Worm (Caenorhabditis elegans) whole organism, L1 larva: ENCODE data around the gene mlc-7.

Source experiments
- F16B12.6 ChIP-seq: fragments of 150-350 bp; optimal IDR thresholded peaks from 2 replicates; lab custom pipeline; 2014; ENCODE audit warnings: missing biosample characterization, missing genetic modification characterization
- Y116A8C.19 ChIP-seq: sonication (generic microtip); optimal IDR thresholded peaks from 2 replicates; lab custom pipeline; 2016; ENCODE audit warnings: missing compliant biosample characterization, missing genetic modification characterization, borderline replicate concordance
- blmp-1 ChIP-seq: fragments of 150-350 bp; optimal IDR thresholded peaks from 2 replicates; lab custom pipeline; 2014; ENCODE audit warnings: missing biosample characterization, missing genetic modification characterization
- ceh-82 ChIP-seq, 3 experiments: fragments of 150-350 bp in 1 of 3; sonication (generic microtip) in 2 of 3; optimal IDR thresholded peaks; 2 replicates each; lab custom pipeline; 2014 to 2017; ENCODE audit warnings: missing biosample characterization in 3 of 3, missing genetic modification characterization in 3 of 3
- ceh-88 ChIP-seq: fragments of 200-800 bp; sonication (Bioruptor generic); IDR thresholded peaks from 2 replicates; pipeline ENCODE4 v1.3.6; 2022; ENCODE audit warnings: missing genetic modification characterization, missing compliant biosample characterization
- ceh-90 ChIP-seq: sonication (generic microtip); optimal IDR thresholded peaks from 2 replicates; lab custom pipeline; 2016; ENCODE audit warnings: missing genetic modification characterization, missing compliant biosample characterization
- dpl-1 ChIP-seq, 3 experiments: fragments of 150-350 bp in 2 of 3; sonication (generic microtip) in 1 of 3; optimal IDR thresholded peaks; 2 replicates each; lab custom pipeline; 2014 to 2017; ENCODE audit warnings: missing biosample characterization in 3 of 3, missing genetic modification characterization in 3 of 3, missing genetic modification reagents in 3 of 3
- dsc-1 ChIP-seq: sonication (generic microtip); optimal IDR thresholded peaks from 2 replicates; lab custom pipeline; 2016; ENCODE audit warnings: mild to moderate bottlenecking, missing genetic modification characterization, missing compliant biosample characterization
- efl-1 ChIP-seq, 4 experiments: fragments of 150-350 bp; optimal IDR thresholded peaks in 3 of 4; peaks in 1 of 4; 1 replicate in 1 of 4; 2 replicates in 3 of 4; lab custom pipeline; 2014; ENCODE audit warnings: missing biosample characterization in 2 of 4, missing genetic modification characterization in 2 of 4, missing genetic modification reagents in 2 of 4
- efl-3 ChIP-seq: fragments of 200-800 bp; sonication (Bioruptor generic); optimal IDR thresholded peaks from 2 replicates; lab custom pipeline; 2018; ENCODE audit warnings: mild to moderate bottlenecking, missing genetic modification characterization, missing compliant biosample characterization
- elt-2 ChIP-seq: sonication (generic microtip); optimal IDR thresholded peaks from 2 replicates; lab custom pipeline; 2016; ENCODE audit warnings: missing genetic modification characterization, mild to moderate bottlenecking, inconsistent platforms, missing compliant biosample characterization, missing genetic modification reagents
- fkh-10 ChIP-seq: sonication (generic microtip); optimal IDR thresholded peaks from 2 replicates; lab custom pipeline; 2017; ENCODE audit warnings: missing biosample characterization, missing genetic modification reagents, missing genetic modification characterization
- fkh-4 ChIP-seq: sonication (generic microtip); optimal IDR thresholded peaks from 2 replicates; lab custom pipeline; 2016; ENCODE audit warnings: missing compliant biosample characterization, missing genetic modification characterization, borderline replicate concordance
- fkh-8 ChIP-seq: sonication (generic microtip); optimal IDR thresholded peaks from 2 replicates; lab custom pipeline; 2016; ENCODE audit warnings: mild to moderate bottlenecking, missing genetic modification characterization, missing compliant biosample characterization
- hlh-17 ChIP-seq: fragments of 200-800 bp; sonication (Bioruptor generic); optimal IDR thresholded peaks from 2 replicates; lab custom pipeline; 2018; ENCODE audit warnings: missing genetic modification characterization, mild to moderate bottlenecking, missing compliant biosample characterization, moderate library complexity, borderline replicate concordance
- hlh-4 ChIP-seq: sonication (generic microtip); optimal IDR thresholded peaks from 2 replicates; lab custom pipeline; 2016; ENCODE audit warnings: mild to moderate bottlenecking, missing genetic modification characterization, missing compliant biosample characterization
- isw-1 ChIP-seq: fragments of 200-800 bp; sonication (Bioruptor generic); IDR thresholded peaks from 2 replicates; pipeline ENCODE4 v1.3.6; 2022; ENCODE audit warnings: missing genetic modification characterization, missing compliant biosample characterization
- lin-14 ChIP-seq: fragments of 200-800 bp; sonication (Bioruptor generic); optimal IDR thresholded peaks from 2 replicates; lab custom pipeline; 2018; ENCODE audit warnings: mild to moderate bottlenecking, missing genetic modification characterization, moderate library complexity, missing compliant biosample characterization
- lin-35 ChIP-seq, 2 experiments: fragments of 150-350 bp; optimal IDR thresholded peaks; 2 replicates each; lab custom pipeline; 2014; ENCODE audit warnings: missing biosample characterization in 2 of 2, missing genetic modification characterization in 2 of 2, missing genetic modification reagents in 2 of 2
- lsy-2 ChIP-seq, 2 experiments: fragments of 150-350 bp; optimal IDR thresholded peaks; 2 replicates each; lab custom pipeline; 2014; ENCODE audit warnings: missing biosample characterization in 2 of 2, missing genetic modification characterization in 2 of 2
- mdl-1 ChIP-seq, 2 experiments: fragments of 150-350 bp; optimal IDR thresholded peaks; 2 replicates each; lab custom pipeline; 2014 to 2017; ENCODE audit warnings: missing biosample characterization in 2 of 2, missing genetic modification characterization in 2 of 2, inconsistent platforms in 1 of 2
- mef-2 ChIP-seq: fragments of 150-350 bp; optimal IDR thresholded peaks from 2 replicates; lab custom pipeline; 2014; ENCODE audit warnings: missing biosample characterization, missing genetic modification characterization
- nhr-11 ChIP-seq: fragments of 150-350 bp; optimal IDR thresholded peaks from 2 replicates; lab custom pipeline; 2014; ENCODE audit warnings: missing biosample characterization, missing genetic modification characterization
- nhr-12 ChIP-seq: sonication (generic microtip); optimal IDR thresholded peaks from 2 replicates; lab custom pipeline; 2017; ENCODE audit warnings: missing biosample characterization, missing genetic modification characterization
- nhr-19 ChIP-seq: fragments of 200-800 bp; sonication (Bioruptor generic); conservative IDR thresholded peaks from 2 replicates; pipeline ENCODE4 v1.3.6; 2022; ENCODE audit warnings: missing genetic modification characterization, missing compliant biosample characterization
- nhr-28 ChIP-seq: fragments of 150-350 bp; optimal IDR thresholded peaks from 2 replicates; lab custom pipeline; 2014; ENCODE audit warnings: missing biosample characterization, missing genetic modification characterization
- nhr-47 ChIP-seq: sonication (generic microtip); optimal IDR thresholded peaks from 2 replicates; lab custom pipeline; 2016; ENCODE audit warnings: mild to moderate bottlenecking, missing genetic modification characterization, moderate library complexity, missing compliant biosample characterization
- nhr-71 ChIP-seq: sonication (generic microtip); optimal IDR thresholded peaks from 2 replicates; lab custom pipeline; 2016; ENCODE audit warnings: mild to moderate bottlenecking, missing genetic modification characterization, moderate library complexity, missing compliant biosample characterization
- nhr-76 ChIP-seq: sonication (generic microtip); optimal IDR thresholded peaks from 2 replicates; lab custom pipeline; 2017; ENCODE audit warnings: missing biosample characterization, missing genetic modification characterization
- nhr-85 ChIP-seq: sonication (generic microtip); peaks from one replicate; lab custom pipeline; 2016; ENCODE audit warnings: missing genetic modification characterization, inconsistent platforms, missing compliant biosample characterization
- pax-3 ChIP-seq: fragments of 200-800 bp; sonication (Bioruptor generic); optimal IDR thresholded peaks from 2 replicates; lab custom pipeline; 2018; ENCODE audit warnings: mild to moderate bottlenecking, missing genetic modification characterization, moderate library complexity, missing compliant biosample characterization
- rnt-1 ChIP-seq: sonication (generic microtip); optimal IDR thresholded peaks from 2 replicates; lab custom pipeline; 2016; ENCODE audit warnings: mild to moderate bottlenecking, missing genetic modification characterization, moderate library complexity, missing compliant biosample characterization
- snu-23 ChIP-seq: sonication (generic microtip); optimal IDR thresholded peaks from 2 replicates; lab custom pipeline; 2016; ENCODE audit warnings: missing genetic modification characterization, missing compliant biosample characterization
- sox-4 ChIP-seq: sonication (generic microtip); optimal IDR thresholded peaks from 2 replicates; lab custom pipeline; 2016; ENCODE audit warnings: missing genetic modification characterization, missing compliant biosample characterization
- unc-130 ChIP-seq: fragments of 150-350 bp; optimal IDR thresholded peaks from 2 replicates; lab custom pipeline; 2017; ENCODE audit warnings: missing biosample characterization, missing genetic modification characterization, inconsistent platforms
- ztf-4 ChIP-seq: fragments of 150-350 bp; optimal IDR thresholded peaks from 2 replicates; lab custom pipeline; 2014; ENCODE audit warnings: missing biosample characterization, missing genetic modification characterization

Gene mlc-7

ce11 chrIII:13761022-13761421 is 9.8 kb downstream of the mlc-7 start:
- TF ChIP-seq isw-1 (GFP tag; lab: Robert Waterston, UW) (no peak), dpl-1 (GFP tag; optimal IDR thresholded peaks at IDR 0.05; lab: Kevin White, UChicago) (no peak), nhr-12 (no peak), blmp-1 (no peak), fkh-4 (tag; lab: Kevin White, UChicago) (no peak), sox-4 (tag; lab: Kevin White, UChicago) (no peak), ceh-88 (GFP tag; lab: Robert Waterston, UW) (no peak), hlh-4 (tag; lab: Kevin White, UChicago) (no peak), fkh-10 (no peak), mef-2 (tag; lab: Kevin White, UChicago) (no peak), fkh-8 (tag; lab: Kevin White, UChicago) (no peak)
- TF ChIP-seq, all 84 proteins: peak for 0

- TF ChIP-seq lsy-2 (tag; optimal IDR thresholded peaks at IDR 0.05; lab: Kevin White, UChicago) (no peak), ceh-82 (tag; optimal IDR thresholded peaks at IDR 0.05; lab: Kevin White, UChicago) (no peak), elt-2 (tag; lab: Kevin White, UChicago) (peak; percentile 38), ceh-90 (tag; lab: Kevin White, UChicago) (no peak), nhr-85 (peak; percentile 20), Y116A8C.19 (no peak), lin-35 (GFP tag; optimal IDR thresholded peaks at IDR 0.05; lab: Kevin White, UChicago) (no peak), efl-1 (optimal IDR thresholded peaks at IDR 0.05; lab: Kevin White, UChicago) (no peak), efl-1 (GFP tag; optimal IDR thresholded peaks at IDR 0.05 in 1 of 2; lab: Kevin White, UChicago) (peak in 1 of 2 experiments; percentile 9)
- TF ChIP-seq, all 84 proteins: peak for 3
Measured at ce11 chrIII:13762046-13762445, 10.8 kb downstream of the mlc-7 start, which contains the start of gene dbn-1. Gene dbn-1, minus strand, starts transcription at chrIII:13762069.

ce11 chrIII:13763260-13764112 is 12.2 kb downstream of the mlc-7 start:
- no peak for TF ChIP-seq F16B12.6 (tag; lab: Kevin White, UChicago)
- TF ChIP-seq unc-130 (tag; lab: Kevin White, UChicago) = peak; percentile 11
- TF ChIP-seq ztf-4 (tag; lab: Kevin White, UChicago) = peak; percentile 46
- 0 out of 2 replicates have a peak, but pooled peaks have one; percentile 8 for TF ChIP-seq nhr-19 (GFP tag; lab: Robert Waterston, UW)
- no peak for TF ChIP-seq nhr-11
- no peak for TF ChIP-seq efl-3 (GFP tag; lab: Kevin White, UChicago)
- TF ChIP-seq lin-35 (GFP tag; optimal IDR thresholded peaks at IDR 0.05; lab: Kevin White, UChicago) = peak; percentile 24 to 56
- peak in 1 of 2 experiments; percentile 53 for TF ChIP-seq mdl-1 (tag; optimal IDR thresholded peaks at IDR 0.05; lab: Kevin White, UChicago)
- TF ChIP-seq hlh-17 (GFP tag; lab: Kevin White, UChicago) = no peak
- peak; percentile 12 for TF ChIP-seq nhr-71 (tag; lab: Kevin White, UChicago)
- no peak for TF ChIP-seq ceh-90 (tag; lab: Kevin White, UChicago)
- peak; percentile 11 for TF ChIP-seq snu-23 (GFP tag; lab: Kevin White, UChicago)
- peak; percentile 24 for TF ChIP-seq nhr-47
- no peak for TF ChIP-seq nhr-76 (tag; lab: Kevin White, UChicago)
- peak; percentile 31 for TF ChIP-seq elt-2 (tag; lab: Kevin White, UChicago)
- peak; percentile 76 for TF ChIP-seq lin-14 (GFP tag; lab: Kevin White, UChicago)
- TF ChIP-seq pax-3 (tag; lab: Kevin White, UChicago) = no peak
- no peak for TF ChIP-seq nhr-28
- no peak for TF ChIP-seq rnt-1 (tag; lab: Kevin White, UChicago)
- TF ChIP-seq dsc-1 (tag; lab: Kevin White, UChicago) = no peak
- peak; percentile 42 for TF ChIP-seq blmp-1
- peak in 1 of 3 experiments; percentile 7 for TF ChIP-seq dpl-1 (GFP tag; optimal IDR thresholded peaks at IDR 0.05; lab: Kevin White, UChicago)
- TF ChIP-seq efl-1 (optimal IDR thresholded peaks at IDR 0.05; lab: Kevin White, UChicago) = no peak
- peak in 1 of 2 experiments; percentile 55 for TF ChIP-seq efl-1 (GFP tag; optimal IDR thresholded peaks at IDR 0.05 in 1 of 2; lab: Kevin White, UChicago)
- peak; percentile 62 for TF ChIP-seq nhr-85
- TF ChIP-seq ceh-82 (tag; optimal IDR thresholded peaks at IDR 0.05; lab: Kevin White, UChicago) = peak in 1 of 3 experiments; percentile 17
